Worm (Caenorhabditis elegans) whole organism, L4 larva: ENCODE measurements around the gene T27E4.7.
A peak's percentile ranks its signal among the peaks of the same experiment; 100 is the strongest.

Experiments
- R02D3.7 ChIP-seq: fragments of 150-350 bp; sonication (generic microtip); optimal IDR thresholded peaks from 3 replicates; lab custom pipeline; 2014; ENCODE audit warnings: missing biosample characterization, missing genetic modification characterization
- Y5F2A.4 ChIP-seq: fragments of 200-800 bp; sonication (Bioruptor generic); optimal IDR thresholded peaks from 2 replicates; lab custom pipeline; 2018; ENCODE audit warnings: mild to moderate bottlenecking, missing genetic modification characterization, missing compliant biosample characterization
- Y75B8A.6 ChIP-seq: fragments of 200-800 bp; sonication (Bioruptor generic); IDR thresholded peaks from 2 replicates; pipeline ENCODE4 v1.3.6; 2022; ENCODE audit warnings: missing genetic modification reagents, missing genetic modification characterization, missing compliant biosample characterization
- aha-1 ChIP-seq: fragments of 150-350 bp; peaks from one replicate; lab custom pipeline; 2014; ENCODE audit warnings: missing biosample characterization, missing genetic modification characterization
- arid-1 ChIP-seq: fragments of 200-800 bp; sonication (Bioruptor generic); conservative IDR thresholded peaks from 2 replicates; pipeline ENCODE4 v1.3.6; 2022; ENCODE audit warnings: missing genetic modification reagents, missing genetic modification characterization, missing compliant biosample characterization
- ceh-32 ChIP-seq: sonication (generic microtip); optimal IDR thresholded peaks from 2 replicates; lab custom pipeline; 2016; ENCODE audit warnings: mild to moderate bottlenecking, missing genetic modification characterization, missing compliant biosample characterization; ENCODE audit not compliant: poor library complexity
- ces-1 ChIP-seq: fragments of 150-350 bp; sonication (generic microtip); optimal IDR thresholded peaks from 4 replicates; lab custom pipeline; 2014; ENCODE audit warnings: missing biosample characterization, missing genetic modification reagents, missing genetic modification characterization
- cey-2 ChIP-seq: sonication (generic microtip); optimal IDR thresholded peaks from 3 replicates; lab custom pipeline; 2017; ENCODE audit warnings: missing genetic modification characterization, mild to moderate bottlenecking, missing compliant biosample characterization, antibody characterized with exemption, borderline replicate concordance; ENCODE audit not compliant: insufficient read depth
- daf-16 ChIP-seq, 3 experiments: sonication (generic microtip); optimal IDR thresholded peaks; 2 replicates each; lab custom pipeline; 2016 to 2017; ENCODE audit warnings: missing genetic modification characterization in 3 of 3, missing genetic modification reagents in 3 of 3, mild to moderate bottlenecking in 2 of 3, missing compliant biosample characterization in 2 of 3, missing biosample characterization in 1 of 3, moderate library complexity in 1 of 3
- dmd-6 ChIP-seq: fragments of 200-800 bp; sonication (Bioruptor generic); IDR thresholded peaks from 2 replicates; pipeline ENCODE4 v1.3.6; 2022; ENCODE audit warnings: missing genetic modification reagents, missing genetic modification characterization, missing compliant biosample characterization
- dve-1 ChIP-seq: sonication (generic microtip); optimal IDR thresholded peaks from 2 replicates; lab custom pipeline; 2017; ENCODE audit warnings: antibody characterized with exemption, mild to moderate bottlenecking, missing genetic modification characterization, missing compliant biosample characterization; ENCODE audit not compliant: insufficient read depth
- fkh-10 ChIP-seq: fragments of 150-350 bp; optimal IDR thresholded peaks from 2 replicates; lab custom pipeline; 2014; ENCODE audit warnings: missing biosample characterization, missing genetic modification reagents, missing genetic modification characterization
- gei-8 ChIP-seq: fragments of 200-800 bp; sonication (Bioruptor generic); optimal IDR thresholded peaks from 2 replicates; lab custom pipeline; 2018; ENCODE audit warnings: mild to moderate bottlenecking, missing genetic modification characterization, missing compliant biosample characterization
- hif-1 ChIP-seq, 2 experiments: sonication (generic microtip); optimal IDR thresholded peaks; 2 replicates each; lab custom pipeline; 2016 to 2017; ENCODE audit warnings: missing compliant biosample characterization in 2 of 2, missing genetic modification characterization in 2 of 2, missing genetic modification reagents in 2 of 2, missing genotype in 2 of 2, mild to moderate bottlenecking in 1 of 2
- hlh-11 ChIP-seq: fragments of 200-800 bp; sonication (Bioruptor generic); optimal IDR thresholded peaks from 2 replicates; lab custom pipeline; 2018; ENCODE audit warnings: mild to moderate bottlenecking, missing genetic modification characterization, missing compliant biosample characterization
- hlh-30 ChIP-seq: sonication (generic microtip); optimal IDR thresholded peaks from 2 replicates; lab custom pipeline; 2017; ENCODE audit warnings: antibody characterized with exemption, mild to moderate bottlenecking, missing genetic modification characterization, missing compliant biosample characterization; ENCODE audit not compliant: insufficient read depth
- lin-1 ChIP-seq: fragments of 200-800 bp; sonication (Bioruptor generic); IDR thresholded peaks from 2 replicates; pipeline ENCODE4 v1.3.6; 2022; ENCODE audit warnings: missing genetic modification reagents, missing genetic modification characterization, missing compliant biosample characterization
- lin-15B ChIP-seq: fragments of 150-350 bp; sonication (generic microtip); optimal IDR thresholded peaks from 3 replicates; lab custom pipeline; 2014; ENCODE audit warnings: missing biosample characterization, missing genetic modification characterization
- lsy-2 ChIP-seq, 2 experiments: fragments of 150-350 bp in 1 of 2; sonication (generic microtip) in 1 of 2; optimal IDR thresholded peaks; 2 replicates each; lab custom pipeline; 2014 to 2017; ENCODE audit warnings: missing biosample characterization in 2 of 2, missing genetic modification characterization in 2 of 2
- mdl-1 ChIP-seq, 2 experiments: fragments of 150-350 bp in 1 of 2; sonication (generic microtip) in 1 of 2; optimal IDR thresholded peaks; 2 replicates each; lab custom pipeline; 2014 to 2017; ENCODE audit warnings: missing biosample characterization in 2 of 2, missing genetic modification characterization in 2 of 2
- mes-2 ChIP-seq: sonication (generic microtip); optimal IDR thresholded peaks from 2 replicates; lab custom pipeline; 2016; ENCODE audit warnings: missing genotype, mild to moderate bottlenecking, missing genetic modification characterization, missing compliant biosample characterization; ENCODE audit not compliant: poor library complexity, severe bottlenecking
- nhr-10 ChIP-seq: fragments of 150-350 bp; optimal IDR thresholded peaks from 2 replicates; lab custom pipeline; 2014; ENCODE audit warnings: missing biosample characterization, missing genetic modification characterization
- nhr-237 ChIP-seq: sonication (generic microtip); optimal IDR thresholded peaks from 2 replicates; lab custom pipeline; 2017; ENCODE audit warnings: missing biosample characterization, missing genetic modification characterization
- nhr-28 ChIP-seq: fragments of 150-350 bp; optimal IDR thresholded peaks from 2 replicates; lab custom pipeline; 2014; ENCODE audit warnings: missing biosample characterization, missing genetic modification characterization
- nhr-48 ChIP-seq: sonication (generic microtip); optimal IDR thresholded peaks from 2 replicates; lab custom pipeline; 2016; ENCODE audit warnings: mild to moderate bottlenecking, missing genetic modification characterization, missing compliant biosample characterization
- nhr-77 ChIP-seq: fragments of 150-350 bp; optimal IDR thresholded peaks from 2 replicates; lab custom pipeline; 2014; ENCODE audit warnings: missing biosample characterization, missing genetic modification characterization
- pha-4 ChIP-seq, 2 experiments: fragments of 150-350 bp in 1 of 2; fragments of 200-800 bp in 1 of 2; sonication (Bioruptor generic) in 1 of 2; IDR thresholded peaks in 1 of 2; optimal IDR thresholded peaks in 1 of 2; 2 replicates each; pipeline versions ENCODE4 v1.3.6 to Lab custom; 2014 to 2022; ENCODE audit warnings: missing genetic modification characterization in 2 of 2, missing genetic modification reagents in 2 of 2, missing biosample characterization in 1 of 2, missing compliant biosample characterization in 1 of 2
- php-3 ChIP-seq: fragments of 200-800 bp; sonication (Bioruptor generic); IDR thresholded peaks from 2 replicates; pipeline ENCODE4 v1.3.6; 2022; ENCODE audit warnings: missing genetic modification reagents, missing genetic modification characterization, missing compliant biosample characterization
- pqm-1 ChIP-seq: sonication (generic microtip); optimal IDR thresholded peaks from 2 replicates; lab custom pipeline; 2017; ENCODE audit warnings: missing biosample characterization, missing genetic modification characterization
- snpc-4 ChIP-seq: fragments of 150-350 bp; optimal IDR thresholded peaks from 2 replicates; lab custom pipeline; 2014; ENCODE audit warnings: missing biosample characterization, missing genetic modification characterization
- tra-1 ChIP-seq: fragments of 200-800 bp; sonication (Bioruptor generic); IDR thresholded peaks from 2 replicates; pipeline ENCODE4 v1.3.6; 2022; ENCODE audit warnings: missing genetic modification reagents, missing genetic modification characterization, missing compliant biosample characterization
- unc-39 ChIP-seq: sonication (generic microtip); optimal IDR thresholded peaks from 2 replicates; lab custom pipeline; 2017; ENCODE audit warnings: missing biosample characterization, missing genetic modification characterization
- unc-62 ChIP-seq, 3 experiments: fragments of 150-350 bp in 1 of 3; sonication (generic microtip); optimal IDR thresholded peaks in 2 of 3; peaks in 1 of 3; 1 replicate in 1 of 3; 2 replicates in 2 of 3; lab custom pipeline; 2014 to 2017; ENCODE audit warnings: missing biosample characterization in 3 of 3, missing genetic modification characterization in 3 of 3, missing genetic modification reagents in 3 of 3, missing genotype in 1 of 3
- vab-7 ChIP-seq: fragments of 200-800 bp; sonication (Bioruptor generic); IDR thresholded peaks from 2 replicates; pipeline ENCODE4 v1.3.6; 2022; ENCODE audit warnings: missing genetic modification reagents, missing genetic modification characterization, missing compliant biosample characterization
- zfp-3 ChIP-seq: fragments of 200-800 bp; sonication (Bioruptor generic); conservative IDR thresholded peaks from 2 replicates; pipeline ENCODE4 v1.3.6; 2022; ENCODE audit warnings: missing genetic modification reagents, missing genetic modification characterization, missing compliant biosample characterization
- ztf-11 ChIP-seq: fragments of 150-350 bp; optimal IDR thresholded peaks from 2 replicates; lab custom pipeline; 2014; ENCODE audit warnings: missing biosample characterization, missing genetic modification characterization

Gene T27E4.7

ce11 chrV:9085845-9086244 lies 9.7 kb upstream of the T27E4.7 start (continued):
- TF ChIP-seq snpc-4 (tag; lab: Kevin White, UChicago) (no peak), dmd-6 (peak; percentile 13; the same call in 1 of the 2 replicates), lsy-2 (tag; optimal IDR thresholded peaks at IDR 0.05; lab: Kevin White, UChicago) (peak in 1 of 2 experiments; percentile 10), cey-2 (peak; percentile 17), nhr-48 (tag; lab: Kevin White, UChicago) (peak; percentile 88), hlh-11 (peak; percentile 67), tra-1 (no peak), mes-2 (tag; lab: Kevin White, UChicago) (peak; percentile 30), hlh-30 (peak; percentile 62), aha-1 (tag; lab: Kevin White, UChicago) (peak; percentile 26), ces-1 (no peak)

- TF ChIP-seq mdl-1 (tag; optimal IDR thresholded peaks at IDR 0.05; lab: Kevin White, UChicago) (peak in 1 of 2 experiments; percentile 24), dmd-6 (0 out of 2 replicates have a peak, but pooled peaks have one; percentile 30), ztf-11 (tag; lab: Kevin White, UChicago) (no peak), ceh-32 (no peak), nhr-28 (tag; lab: Kevin White, UChicago) (peak; percentile 48)
- TF ChIP-seq, all 104 proteins: peak for 3
These were observed 8.1 kb upstream of the T27E4.7 start for ce11 chrV:9084252-9084651.

ce11 chrV:9082350-9082749 lies 6.2 kb upstream of the T27E4.7 start:
- TF ChIP-seq lin-15B (no peak), zfp-3 (GFP tag; lab: Robert Waterston, UW) (no peak), lin-1 (GFP tag; lab: Robert Waterston, UW) (no peak), nhr-28 (tag; lab: Kevin White, UChicago) (peak; percentile 37), mdl-1 (tag; optimal IDR thresholded peaks at IDR 0.05; lab: Kevin White, UChicago) (no peak), ceh-32 (no peak), hlh-11 (peak; percentile 9), unc-62 (GFP tag; optimal IDR thresholded peaks at IDR 0.05 in 1 of 2; lab: Kevin White, UChicago) (peak in 1 of 2 experiments; percentile 95), unc-62 (tag; optimal IDR thresholded peaks at IDR 0.05; lab: Kevin White, UChicago) (no peak), vab-7 (no peak), nhr-10 (tag; lab: Kevin White, UChicago) (no peak)
- TF ChIP-seq, all 104 proteins: peak for 3

ce11 chrV:9081410-9081809 lies 5.3 kb upstream of the T27E4.7 start:
- TF ChIP-seq aha-1 (tag; lab: Kevin White, UChicago) = peak; percentile 65
- no peak for TF ChIP-seq pha-4 (GFP tag; IDR thresholded peaks at IDR 0.05; lab: Robert Waterston, UW)
- peak; percentile 62 for TF ChIP-seq pha-4 (tag; optimal IDR thresholded peaks at IDR 0.05; lab: Kevin White, UChicago)
- TF ChIP-seq unc-39 = no peak
- no peak for TF ChIP-seq fkh-10 (GFP tag; lab: Kevin White, UChicago)
- TF ChIP-seq hlh-30 = peak; percentile 29
- no peak for TF ChIP-seq Y75B8A.6 (GFP tag; lab: Robert Waterston, UW)
- TF ChIP-seq nhr-77 = peak; percentile 4
- peak; percentile 44 for TF ChIP-seq pqm-1
- TF ChIP-seq hlh-11 = peak; percentile 57
- no peak for TF ChIP-seq R02D3.7 (tag; lab: Kevin White, UChicago)
- peak in 1 of 2 experiments; percentile 16 for TF ChIP-seq hif-1 (tag; optimal IDR thresholded peaks at IDR 0.05; lab: Kevin White, UChicago)
- TF ChIP-seq php-3 = no peak
- TF ChIP-seq arid-1 (GFP tag; lab: Robert Waterston, UW) = no peak
- TF ChIP-seq nhr-237 (tag; lab: Kevin White, UChicago) = no peak
- no peak for TF ChIP-seq lin-15B
- TF ChIP-seq gei-8 (GFP tag; lab: Kevin White, UChicago) = no peak
- TF ChIP-seq nhr-28 (tag; lab: Kevin White, UChicago) = peak; percentile 38
- TF ChIP-seq daf-16 (GFP tag; optimal IDR thresholded peaks at IDR 0.05; lab: Kevin White, UChicago) = no peak
- peak; percentile 71 for TF ChIP-seq daf-16 (tag; optimal IDR thresholded peaks at IDR 0.05; lab: Kevin White, UChicago)
- peak; percentile 70 for TF ChIP-seq dve-1 (tag; lab: Kevin White, UChicago)
- TF ChIP-seq Y5F2A.4 = no peak
- TF ChIP-seq, all 104 proteins: peak for 10
